Worm (Caenorhabditis elegans): ENCODE measurements around the gene C10G8.8.

DNA sequence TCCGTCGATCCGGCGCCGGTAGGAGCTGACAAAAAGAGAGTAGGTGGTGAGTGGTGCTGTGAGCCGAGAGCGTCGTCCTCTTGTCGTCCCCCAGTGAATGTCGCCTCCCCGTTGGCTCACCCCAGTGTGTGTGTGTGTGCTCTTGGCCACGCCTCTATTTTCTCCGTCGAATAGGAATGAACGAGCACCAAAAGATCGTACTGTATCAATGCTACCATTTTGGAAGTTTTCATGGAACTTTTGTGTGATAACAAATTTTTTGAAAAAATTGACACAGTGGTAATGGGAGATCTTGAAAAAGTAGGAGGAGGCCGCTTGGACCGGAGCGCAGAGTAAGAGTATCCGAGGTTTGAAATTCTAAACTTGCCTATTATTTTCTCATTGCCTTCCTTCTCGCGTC lies 8.7 kb downstream of the C10G8.8 start, which contains the start of gene ceh-34:
- TF ChIP-seq bed-3 (GFP tag; optimal IDR thresholded peaks at IDR 0.05) (no peak), hlh-1 (tag; optimal IDR thresholded peaks at IDR 0.05) (no peak), sptf-1 (tag; optimal IDR thresholded peaks at IDR 0.05) (no peak), snpc-4 (tag; optimal IDR thresholded peaks at IDR 0.05) (no peak), lsy-2 (tag; optimal IDR thresholded peaks at IDR 0.05) (no peak), ztf-11 (tag; optimal IDR thresholded peaks at IDR 0.05) (no peak), elt-3 (tag; optimal IDR thresholded peaks at IDR 0.05) (no peak), mls-2 (tag; optimal IDR thresholded peaks at IDR 0.05) (no peak), lin-32 (GFP tag; optimal IDR thresholded peaks at IDR 0.05) (no peak), lin-13 (tag; optimal IDR thresholded peaks at IDR 0.05) (no peak)

All from whole organism, mixed stage, embryonic.